Fruit fly (Drosophila melanogaster) whole organism, embryonic: ENCODE measurements around the gene CG8907.

Source experiments
- CG12236 ChIP-seq: fragments of 200-800 bp; sonication (Bioruptor generic); optimal IDR thresholded peaks from 2 replicates; lab custom pipeline; 2016; ENCODE audit warnings: missing biosample characterization, missing genetic modification characterization
- CG13123 ChIP-seq: fragments of 200-800 bp; sonication (Bioruptor generic); optimal IDR thresholded peaks from 2 replicates; lab custom pipeline; 2016; ENCODE audit warnings: missing biosample characterization, missing genetic modification characterization
- CG13624 ChIP-seq: fragments of 200-800 bp; sonication (Bioruptor generic); optimal IDR thresholded peaks from 2 replicates; lab custom pipeline; 2016; ENCODE audit warnings: missing biosample characterization, missing genetic modification characterization
- CG14710 ChIP-seq: fragments of 200-800 bp; sonication (Bioruptor generic); optimal IDR thresholded peaks from 3 replicates; lab custom pipeline; 2019; ENCODE audit warnings: missing biosample characterization, mild to moderate bottlenecking, missing genetic modification characterization, moderate library complexity
- CG15696 ChIP-seq: fragments of 200-800 bp; sonication (Bioruptor generic); optimal IDR thresholded peaks from 2 replicates; lab custom pipeline; 2019; ENCODE audit warnings: missing biosample characterization, mild to moderate bottlenecking, missing genetic modification characterization, moderate library complexity
- CG18262 ChIP-seq: fragments of 200-800 bp; optimal IDR thresholded peaks from 3 replicates; lab custom pipeline; 2019; ENCODE audit warnings: missing biosample characterization, mild to moderate bottlenecking, missing genetic modification characterization, moderate library complexity
- CG18476 ChIP-seq: fragments of 200-800 bp; sonication (Bioruptor generic); optimal IDR thresholded peaks from 2 replicates; lab custom pipeline; 2016; ENCODE audit warnings: missing biosample characterization, mild to moderate bottlenecking, missing genetic modification characterization
- CG2875 ChIP-seq: fragments of 200-800 bp; sonication (Bioruptor generic); optimal IDR thresholded peaks from 2 replicates; lab custom pipeline; 2017; ENCODE audit warnings: missing biosample characterization, mild to moderate bottlenecking, missing genetic modification characterization, missing genetic modification reagents
- CG31441 ChIP-seq: fragments of 200-800 bp; sonication (Bioruptor generic); IDR thresholded peaks from 2 replicates; pipeline ENCODE4 v1.3.6; 2022; ENCODE audit warnings: missing biosample characterization, missing genetic modification characterization
- CG33213 ChIP-seq: fragments of 200-800 bp; sonication (Bioruptor generic); optimal IDR thresholded peaks from 3 replicates; lab custom pipeline; 2016; ENCODE audit warnings: missing biosample characterization, missing genetic modification characterization
- CG3407 ChIP-seq: fragments of 200-800 bp; sonication (Bioruptor generic); optimal IDR thresholded peaks from 2 replicates; lab custom pipeline; 2018; ENCODE audit warnings: missing biosample characterization, mild to moderate bottlenecking, missing genetic modification characterization
- CG34376 ChIP-seq: fragments of 200-800 bp; sonication (Bioruptor generic); optimal IDR thresholded peaks from 2 replicates; lab custom pipeline; 2018; ENCODE audit warnings: missing biosample characterization, mild to moderate bottlenecking, missing genetic modification characterization
- CG3847 ChIP-seq: fragments of 200-800 bp; sonication (Bioruptor generic); IDR thresholded peaks from 2 replicates; pipeline ENCODE4 v1.3.6; 2022; ENCODE audit warnings: missing biosample characterization, missing genetic modification characterization
- CG9437 ChIP-seq: fragments of 200-800 bp; sonication (Bioruptor generic); optimal IDR thresholded peaks from 2 replicates; lab custom pipeline; 2018; ENCODE audit warnings: missing biosample characterization, mild to moderate bottlenecking, missing genetic modification characterization
- CG9797 ChIP-seq: fragments of 200-800 bp; sonication (Bioruptor generic); optimal IDR thresholded peaks from 3 replicates; lab custom pipeline; 2018; ENCODE audit warnings: missing biosample characterization, mild to moderate bottlenecking, missing genetic modification characterization
- CkIIα-i1 ChIP-seq: fragments of 200-800 bp; sonication (Bioruptor generic); IDR thresholded peaks from 2 replicates; pipeline ENCODE4 v1.3.6; 2022; ENCODE audit warnings: missing biosample characterization, missing genetic modification characterization
- Dip3 ChIP-seq: fragments of 200-800 bp; sonication (Bioruptor generic); optimal IDR thresholded peaks from 3 replicates; lab custom pipeline; 2016; ENCODE audit warnings: missing biosample characterization, missing genetic modification characterization
- Doc2 ChIP-seq: fragments of 200-800 bp; sonication (Bioruptor generic); IDR thresholded peaks from 2 replicates; pipeline ENCODE4 v1.3.6; 2022; ENCODE audit warnings: missing biosample characterization, missing genetic modification characterization
- Gsc ChIP-seq: fragments of 200-800 bp; sonication (Bioruptor generic); IDR thresholded peaks from 2 replicates; pipeline ENCODE4 v1.3.6; 2022; ENCODE audit warnings: missing biosample characterization, missing genetic modification characterization
- Gug ChIP-seq: fragments of 200-800 bp; sonication (Bioruptor generic); IDR thresholded peaks from 4 replicates; pipeline ENCODE4 v1.3.6; 2022; ENCODE audit warnings: missing biosample characterization, missing genetic modification characterization
- Jarid2 ChIP-seq: fragments of 200-800 bp; sonication (Bioruptor generic); optimal IDR thresholded peaks from 3 replicates; lab custom pipeline; 2017; ENCODE audit warnings: mild to moderate bottlenecking, missing biosample characterization, missing genetic modification reagents, missing genetic modification characterization
- Kr ChIP-seq: fragments of 200-800 bp; sonication (Bioruptor generic); optimal IDR thresholded peaks from 2 replicates; lab custom pipeline; 2017; ENCODE audit warnings: missing biosample characterization, mild to moderate bottlenecking, missing genetic modification characterization
- Lhr ChIP-seq: fragments of 200-800 bp; sonication (Bioruptor generic); optimal IDR thresholded peaks from 3 replicates; lab custom pipeline; 2017; ENCODE audit warnings: mild to moderate bottlenecking, missing biosample characterization, missing genetic modification reagents, missing genetic modification characterization
- NfI ChIP-seq: fragments of 200-800 bp; sonication (Bioruptor generic); optimal IDR thresholded peaks from 3 replicates; lab custom pipeline; 2018; ENCODE audit warnings: missing biosample characterization, mild to moderate bottlenecking, missing genetic modification characterization, moderate library complexity
- Sry-β ChIP-seq: fragments of 200-800 bp; sonication (Bioruptor generic); optimal IDR thresholded peaks from 2 replicates; lab custom pipeline; 2018; ENCODE audit warnings: missing biosample characterization, mild to moderate bottlenecking, missing genetic modification characterization, moderate library complexity
- Sry-δ ChIP-seq: fragments of 200-800 bp; sonication (Bioruptor generic); optimal IDR thresholded peaks from 2 replicates; lab custom pipeline; 2016; ENCODE audit warnings: missing biosample characterization, missing genetic modification characterization
- YL-1 ChIP-seq: fragments of 200-800 bp; sonication (Bioruptor generic); optimal IDR thresholded peaks from 3 replicates; lab custom pipeline; 2017; ENCODE audit warnings: missing biosample characterization, mild to moderate bottlenecking, missing genetic modification characterization
- ap ChIP-seq: fragments of 200-800 bp; sonication (Bioruptor generic); IDR thresholded peaks from 2 replicates; pipeline ENCODE4 v1.3.6; 2022; ENCODE audit warnings: missing biosample characterization, missing genetic modification characterization
- cg ChIP-seq: fragments of 200-800 bp; sonication (Bioruptor generic); optimal IDR thresholded peaks from 3 replicates; lab custom pipeline; 2019; ENCODE audit warnings: missing biosample characterization, mild to moderate bottlenecking, missing genetic modification characterization, moderate library complexity
- crp ChIP-seq, 2 experiments: fragments of 200-800 bp; sonication (Bioruptor generic); optimal IDR thresholded peaks; 2 replicates in 1 of 2; 3 replicates in 1 of 2; lab custom pipeline; 2017; ENCODE audit warnings: missing biosample characterization in 2 of 2, missing genetic modification characterization in 2 of 2, mild to moderate bottlenecking in 1 of 2, moderate library complexity in 1 of 2
- dan ChIP-seq: fragments of 200-800 bp; sonication (Bioruptor generic); IDR thresholded peaks from 2 replicates; pipeline ENCODE4 v1.3.6; 2022; ENCODE audit warnings: missing biosample characterization, missing genetic modification characterization
- danr ChIP-seq: fragments of 200-800 bp; sonication (Bioruptor generic); IDR thresholded peaks from 2 replicates; pipeline ENCODE4 v1.3.6; 2022; ENCODE audit warnings: missing biosample characterization, missing genetic modification characterization
- dm ChIP-seq: fragments of 200-800 bp; sonication (Bioruptor generic); optimal IDR thresholded peaks from 3 replicates; lab custom pipeline; 2016; ENCODE audit warnings: missing biosample characterization, missing genetic modification characterization
- dpn ChIP-seq, 2 experiments: fragments of 200-800 bp; sonication (Bioruptor generic); optimal IDR thresholded peaks; 3 replicates each; lab custom pipeline; 2016; ENCODE audit warnings: missing biosample characterization in 2 of 2, missing genetic modification characterization in 2 of 2
- gem ChIP-seq: fragments of 200-800 bp; sonication (Bioruptor generic); optimal IDR thresholded peaks from 2 replicates; lab custom pipeline; 2019; ENCODE audit warnings: missing biosample characterization, mild to moderate bottlenecking, missing genetic modification characterization, moderate library complexity
- grau ChIP-seq: fragments of 200-800 bp; optimal IDR thresholded peaks from 3 replicates; lab custom pipeline; 2019; ENCODE audit warnings: missing biosample characterization, mild to moderate bottlenecking, missing genetic modification characterization, moderate library complexity
- ham ChIP-seq: fragments of 200-800 bp; sonication (Bioruptor generic); IDR thresholded peaks from 2 replicates; pipeline ENCODE4 v1.3.6; 2022; ENCODE audit warnings: missing biosample characterization, missing genetic modification characterization
- hb ChIP-seq: fragments of 200-800 bp; sonication (Bioruptor generic); IDR thresholded peaks from 3 replicates; pipeline ENCODE4 v1.3.6; 2022; ENCODE audit warnings: missing biosample characterization, missing genetic modification characterization; ENCODE audit not compliant: partially characterized antibody
- hth ChIP-seq: fragments of >200 bp; optimal IDR thresholded peaks from 2 replicates; lab custom pipeline; 2017; ENCODE audit warnings: inconsistent platforms
- ken ChIP-seq: fragments of 200-800 bp; sonication (Bioruptor generic); IDR thresholded peaks from 3 replicates; pipeline ENCODE4 v1.3.6; 2022; ENCODE audit warnings: missing biosample characterization, missing genetic modification characterization
- nau ChIP-seq: fragments of 200-800 bp; sonication (Bioruptor generic); optimal IDR thresholded peaks from 3 replicates; lab custom pipeline; 2017; ENCODE audit warnings: missing biosample characterization, mild to moderate bottlenecking, missing genetic modification characterization, missing genetic modification reagents
- odd ChIP-seq: fragments of 200-800 bp; sonication (Bioruptor generic); optimal IDR thresholded peaks from 2 replicates; lab custom pipeline; 2017; ENCODE audit warnings: missing biosample characterization, mild to moderate bottlenecking, missing genetic modification characterization
- org-1 ChIP-seq: fragments of 200-800 bp; sonication (Bioruptor generic); optimal IDR thresholded peaks from 2 replicates; lab custom pipeline; 2017; ENCODE audit warnings: missing biosample characterization, missing genetic modification characterization
- peb ChIP-seq: fragments of 200-800 bp; sonication (Bioruptor generic); IDR thresholded peaks from 2 replicates; pipeline ENCODE4 v1.3.6; 2022; ENCODE audit warnings: missing biosample characterization, missing genetic modification characterization
- pita ChIP-seq: fragments of 200-800 bp; sonication (Bioruptor generic); optimal IDR thresholded peaks from 2 replicates; lab custom pipeline; 2017; ENCODE audit warnings: missing biosample characterization, mild to moderate bottlenecking, missing genetic modification characterization
- scrt ChIP-seq: fragments of 200-800 bp; sonication (Bioruptor generic); optimal IDR thresholded peaks from 2 replicates; lab custom pipeline; 2018; ENCODE audit warnings: missing biosample characterization, mild to moderate bottlenecking, missing genetic modification characterization, moderate library complexity
- ssp ChIP-seq: fragments of 200-800 bp; sonication (Bioruptor generic); IDR thresholded peaks from 2 replicates; pipeline ENCODE4 v1.3.6; 2022; ENCODE audit warnings: missing biosample characterization, missing genetic modification characterization
- tio ChIP-seq: fragments of 200-800 bp; sonication (Bioruptor generic); optimal IDR thresholded peaks from 2 replicates; lab custom pipeline; 2017; ENCODE audit warnings: missing biosample characterization, missing genetic modification characterization, inconsistent platforms
- tll ChIP-seq, 2 experiments: fragments of 200-800 bp in 1 of 2; fragments of >200 bp in 1 of 2; sonication (Bioruptor generic) in 1 of 2; optimal IDR thresholded peaks; 2 replicates each; lab custom pipeline; 2017 to 2019; ENCODE audit warnings: missing biosample characterization in 2 of 2, missing genetic modification characterization in 2 of 2, mild to moderate bottlenecking in 1 of 2, moderate library complexity in 1 of 2
- wor ChIP-seq: fragments of 200-800 bp; sonication (Bioruptor generic); IDR thresholded peaks from 2 replicates; pipeline ENCODE4 v1.3.6; 2022; ENCODE audit warnings: missing biosample characterization, missing genetic modification characterization
- z ChIP-seq: fragments of 200-800 bp; sonication (Bioruptor generic); IDR thresholded peaks from 3 replicates; pipeline ENCODE4 v1.3.6; 2022; ENCODE audit warnings: missing biosample characterization, missing genetic modification characterization
- zen2 ChIP-seq: fragments of 200-800 bp; sonication (Bioruptor generic); IDR thresholded peaks from 3 replicates; pipeline ENCODE4 v1.3.6; 2022; ENCODE audit warnings: missing biosample characterization, missing genetic modification characterization; ENCODE audit not compliant: partially characterized antibody

The CG8907 gene

dm6 chr3R:16991781-16992180 lies 16.3 kb upstream of the CG8907 start, which contains the start of gene EMC2B (continued):
- TF ChIP-seq zen2 (GFP tag; lab: Robert Waterston, UW): no peak
- no peak for TF ChIP-seq Gsc
- TF ChIP-seq Dip3 (GFP tag; lab: Kevin White, UChicago): peak; percentile 35
- peak; percentile 46 to 62 for TF ChIP-seq dpn (GFP tag; optimal IDR thresholded peaks at IDR 0.05; lab: Kevin White, UChicago)
- no peak for TF ChIP-seq pita (GFP tag; lab: Kevin White, UChicago)
- peak; percentile 34 for TF ChIP-seq grau (tag; lab: Kevin White, UChicago)
- peak; percentile 2 for TF ChIP-seq CG18476 (GFP tag; lab: Kevin White, UChicago)
- no peak for TF ChIP-seq tio (GFP tag; lab: Kevin White, UChicago)
- TF ChIP-seq CG33213: peak; percentile 44
- no peak for TF ChIP-seq crp (GFP tag; optimal IDR thresholded peaks at IDR 0.05; lab: Kevin White, UChicago)
- TF ChIP-seq CG13123 (GFP tag; lab: Kevin White, UChicago): peak; percentile 14
- TF ChIP-seq Sry-β (GFP tag; lab: Kevin White, UChicago): no peak
- peak; percentile 8 for TF ChIP-seq CG18262 (tag; lab: Kevin White, UChicago)
- TF ChIP-seq Lhr (GFP tag; lab: Kevin White, UChicago): no peak
- no peak for TF ChIP-seq ap (GFP tag; lab: Robert Waterston, UW)
- peak; percentile 32 for TF ChIP-seq YL-1 (GFP tag; lab: Kevin White, UChicago)
- no peak for TF ChIP-seq CG31441 (GFP tag; lab: Robert Waterston, UW)
- TF ChIP-seq scrt: no peak
- no peak for TF ChIP-seq CG3407 (GFP tag; lab: Kevin White, UChicago)
- TF ChIP-seq tll (GFP tag; optimal IDR thresholded peaks at IDR 0.05; lab: Kevin White, UChicago): no peak
- no peak for TF ChIP-seq Sry-δ
- no peak for TF ChIP-seq nau (GFP tag; lab: Kevin White, UChicago)
- no peak for TF ChIP-seq CG34376
- no peak for TF ChIP-seq peb (GFP tag; lab: Robert Waterston, UW)
- no peak for TF ChIP-seq ken (GFP tag; lab: Robert Waterston, UW)
- TF ChIP-seq Gug (GFP tag; lab: Robert Waterston, UW): peak; percentile 43; the same call in 2 of the 4 replicates
- TF ChIP-seq ham: no peak
- TF ChIP-seq NfI (GFP tag; lab: Kevin White, UChicago): peak; percentile 36
- no peak for TF ChIP-seq danr (GFP tag; lab: Robert Waterston, UW)
- TF ChIP-seq CG15696 (tag; lab: Kevin White, UChicago): peak; percentile 5
- peak; percentile 53 for TF ChIP-seq CG9797 (GFP tag; lab: Kevin White, UChicago)
- no peak for TF ChIP-seq odd (GFP tag; lab: Kevin White, UChicago)
- peak; percentile 63 for TF ChIP-seq gem (tag; lab: Kevin White, UChicago)
- no peak for TF ChIP-seq org-1
- no peak for TF ChIP-seq CG3847 (GFP tag; lab: Robert Waterston, UW)
- no peak for TF ChIP-seq cg
- no peak for TF ChIP-seq wor (GFP tag; lab: Robert Waterston, UW)
- TF ChIP-seq z (GFP tag; lab: Robert Waterston, UW): no peak
- TF ChIP-seq CG14710 (tag; lab: Kevin White, UChicago): peak; percentile 40
- TF ChIP-seq Doc2 (GFP tag; lab: Robert Waterston, UW): no peak
- no peak for TF ChIP-seq hb (GFP tag; lab: Robert Waterston, UW)
- TF ChIP-seq Kr (GFP tag; lab: Kevin White, UChicago): no peak
- TF ChIP-seq CG13624 (GFP tag; lab: Kevin White, UChicago): peak; percentile 46
- TF ChIP-seq dm (GFP tag; lab: Kevin White, UChicago): peak; percentile 43
- no peak for TF ChIP-seq dan (GFP tag; lab: Robert Waterston, UW)
- TF ChIP-seq Jarid2 (GFP tag; lab: Kevin White, UChicago): no peak
- no peak for TF ChIP-seq CG2875 (GFP tag; lab: Kevin White, UChicago)
- no peak for TF ChIP-seq CkIIα-i1 (GFP tag; lab: Robert Waterston, UW)
- no peak for TF ChIP-seq ssp
- TF ChIP-seq hth (lab: Kevin White, UChicago): no peak
- TF ChIP-seq CG12236 (GFP tag; lab: Kevin White, UChicago): no peak
- TF ChIP-seq CG9437 (GFP tag; lab: Kevin White, UChicago): peak; percentile 32
